Worm (Caenorhabditis elegans): Measurements from ENCODE around the gene coq-2.

coq-2 gene

ce11 chrIII:6935269-6936017 is at the start of gene coq-2, which contains the start of gene F57B9.8:
TSS of gene coq-2 (plus strand) at chrIII:6935967.
TSS of gene F57B9.8 (minus strand) at chrIII:6935319.
- TF ChIP-seq ceh-48 (tag; optimal IDR thresholded peaks at IDR 0.05) = no peak
- TF ChIP-seq nhr-232 (tag; optimal IDR thresholded peaks at IDR 0.05) = no peak
- no peak for TF ChIP-seq pros-1 (tag; optimal IDR thresholded peaks at IDR 0.05)
- no peak for TF ChIP-seq npax-4 (tag; optimal IDR thresholded peaks at IDR 0.05)
- no peak for TF ChIP-seq ama-1 (optimal IDR thresholded peaks at IDR 0.05)
- no peak for TF ChIP-seq ceh-45 (GFP tag; IDR thresholded peaks at IDR 0.05)
- no peak for TF ChIP-seq ref-2 (tag; optimal IDR thresholded peaks at IDR 0.05)
- no peak for TF ChIP-seq elt-2 (tag; optimal IDR thresholded peaks at IDR 0.05)
- TF ChIP-seq pag-3 (tag; optimal IDR thresholded peaks at IDR 0.05; ENCODE audit: borderline replicate concordance) = no peak
- no peak for TF ChIP-seq ahr-1 (tag; optimal IDR thresholded peaks at IDR 0.05)
- TF ChIP-seq ceh-31 (tag; optimal IDR thresholded peaks at IDR 0.05) = no peak
- no peak for TF ChIP-seq unc-3 (GFP tag; conservative IDR thresholded peaks at IDR 0.05)
- no peak for TF ChIP-seq unc-3 (tag; optimal IDR thresholded peaks at IDR 0.05)
- TF ChIP-seq ceh-6 (GFP tag; optimal IDR thresholded peaks at IDR 0.05) = no peak
- TF ChIP-seq fkh-6 (tag; optimal IDR thresholded peaks at IDR 0.05) = no peak
- no peak for TF ChIP-seq zip-5 (tag; optimal IDR thresholded peaks at IDR 0.05)
- no peak for TF ChIP-seq madf-2 (tag; optimal IDR thresholded peaks at IDR 0.05)
- TF ChIP-seq unc-86 (tag; optimal IDR thresholded peaks at IDR 0.05) = no peak
- TF ChIP-seq C08G9.2 (tag; optimal IDR thresholded peaks at IDR 0.05) = no peak
- no peak for TF ChIP-seq hlh-30 (tag; optimal IDR thresholded peaks at IDR 0.05; ENCODE audit: insufficient read depth)

ce11 chrIII:6887574-6887973 is 48.2 kb upstream of the coq-2 start:
- TF ChIP-seq eyg-1 (tag; optimal IDR thresholded peaks at IDR 0.05) (peak; percentile 50), unc-42 (tag; optimal IDR thresholded peaks at IDR 0.05) (peak; percentile 74), hlh-30 (tag; optimal IDR thresholded peaks at IDR 0.05; ENCODE audit: insufficient read depth) (peak; percentile 58), npax-4 (tag; optimal IDR thresholded peaks at IDR 0.05) (peak; percentile 56), hlh-6 (tag; optimal IDR thresholded peaks at IDR 0.05) (peak; percentile 78), Y22D7AL.16 (tag; optimal IDR thresholded peaks at IDR 0.05) (peak; percentile 54), che-1 (tag; optimal IDR thresholded peaks at IDR 0.05) (peak; percentile 77), nfya-1 (tag; optimal IDR thresholded peaks at IDR 0.05) (peak; percentile 54), odd-2 (tag; optimal IDR thresholded peaks at IDR 0.05) (no peak), gmeb-2 (tag; optimal IDR thresholded peaks at IDR 0.05) (peak; percentile 64), syd-9 (tag; optimal IDR thresholded peaks at IDR 0.05) (peak; percentile 63), ceh-30 (tag; optimal IDR thresholded peaks at IDR 0.05) (no peak), ets-4 (tag; optimal IDR thresholded peaks at IDR 0.05) (no peak), fkh-6 (tag; optimal IDR thresholded peaks at IDR 0.05) (peak; percentile 41), pax-1 (tag; optimal IDR thresholded peaks at IDR 0.05) (no peak), ttx-3 (tag; optimal IDR thresholded peaks at IDR 0.05) (peak; percentile 58), elt-2 (tag; optimal IDR thresholded peaks at IDR 0.05) (peak; percentile 72), ztf-16 (tag; optimal IDR thresholded peaks at IDR 0.05) (peak; percentile 72), C08G9.2 (tag; optimal IDR thresholded peaks at IDR 0.05) (peak; percentile 52), pqm-1 (tag; optimal IDR thresholded peaks at IDR 0.05) (no peak), ceh-18 (tag; optimal IDR thresholded peaks at IDR 0.05) (peak; percentile 74), lim-6 (tag; optimal IDR thresholded peaks at IDR 0.05) (no peak), F13H6.1 (tag; optimal IDR thresholded peaks at IDR 0.05) (peak; percentile 33), rnt-1 (tag; optimal IDR thresholded peaks at IDR 0.05) (peak; percentile 67), ceh-14 (tag; optimal IDR thresholded peaks at IDR 0.05) (peak; percentile 47), ceh-6 (GFP tag; optimal IDR thresholded peaks at IDR 0.05) (peak; percentile 61), ceh-31 (tag; optimal IDR thresholded peaks at IDR 0.05) (peak; percentile 55), hlh-13 (GFP tag; optimal IDR thresholded peaks at IDR 0.05) (no peak), pat-9 (tag; optimal IDR thresholded peaks at IDR 0.05) (peak; percentile 69), ahr-1 (tag; optimal IDR thresholded peaks at IDR 0.05) (no peak), lin-11 (tag; optimal IDR thresholded peaks at IDR 0.05) (peak; percentile 63), nhr-11 (tag; optimal IDR thresholded peaks at IDR 0.05) (no peak), nhr-232 (tag; optimal IDR thresholded peaks at IDR 0.05) (peak; percentile 79), hlh-8 (tag; optimal IDR thresholded peaks at IDR 0.05) (peak; percentile 53), dve-1 (tag; optimal IDR thresholded peaks at IDR 0.05) (peak; percentile 47), fkh-10 (GFP tag; optimal IDR thresholded peaks at IDR 0.05) (no peak), C38D4.7 (GFP tag; optimal IDR thresholded peaks at IDR 0.05) (peak; percentile 69), sox-2 (GFP tag; IDR thresholded peaks at IDR 0.05) (peak; percentile 66), pros-1 (tag; optimal IDR thresholded peaks at IDR 0.05) (no peak), ceh-45 (GFP tag; IDR thresholded peaks at IDR 0.05) (peak; percentile 70)

Measured in whole organism, late embryonic.